Worm (Caenorhabditis elegans) whole organism, young adult: ENCODE measurements around the gene rps-24.

Experiments used
- B0019.2 ChIP-seq: fragments of 200-800 bp; sonication (Bioruptor generic); conservative IDR thresholded peaks from 2 replicates; pipeline ENCODE4 v1.3.6; 2022; ENCODE audit warnings: missing genetic modification reagents, missing genetic modification characterization, missing compliant biosample characterization
- B0035.1 ChIP-seq: sonication (generic microtip); optimal IDR thresholded peaks from 2 replicates; lab custom pipeline; 2016; ENCODE audit warnings: missing genetic modification characterization, mild to moderate bottlenecking, missing compliant biosample characterization, missing genotype, missing genetic modification reagents
- B0261.1 ChIP-seq: sonication (generic microtip); optimal IDR thresholded peaks from 2 replicates; lab custom pipeline; 2016; ENCODE audit warnings: mild to moderate bottlenecking, missing genetic modification characterization, moderate library complexity, missing compliant biosample characterization
- F23B12.7 ChIP-seq: sonication (generic microtip); optimal IDR thresholded peaks from 2 replicates; lab custom pipeline; 2017; ENCODE audit warnings: missing genetic modification characterization, mild to moderate bottlenecking, missing compliant biosample characterization, antibody characterized with exemption, moderate library complexity; ENCODE audit not compliant: insufficient read depth
- F39B2.1 ChIP-seq: fragments of 200-800 bp; sonication (Bioruptor generic); IDR thresholded peaks from 2 replicates; pipeline ENCODE4 v1.3.6; 2022; ENCODE audit warnings: missing genetic modification reagents, missing genetic modification characterization, missing compliant biosample characterization
- F49E8.2 ChIP-seq: sonication (generic microtip); optimal IDR thresholded peaks from 3 replicates; lab custom pipeline; 2017; ENCODE audit warnings: missing genetic modification characterization, mild to moderate bottlenecking, missing compliant biosample characterization, antibody characterized with exemption, moderate library complexity; ENCODE audit not compliant: insufficient read depth
- F55B11.4 ChIP-seq: sonication (generic microtip); optimal IDR thresholded peaks from 2 replicates; lab custom pipeline; 2016; ENCODE audit warnings: missing compliant biosample characterization, missing genetic modification characterization, borderline replicate concordance; ENCODE audit not compliant: insufficient read depth
- K12H6.12 ChIP-seq: fragments of 200-800 bp; sonication (Bioruptor generic); optimal IDR thresholded peaks from 2 replicates; lab custom pipeline; 2018; ENCODE audit warnings: mild to moderate bottlenecking, missing genetic modification characterization, missing compliant biosample characterization
- Y67H2A.10 ChIP-seq: fragments of 200-800 bp; sonication (Bioruptor generic); conservative IDR thresholded peaks from 2 replicates; pipeline ENCODE4 v1.3.6; 2022; ENCODE audit warnings: missing genetic modification reagents, missing genetic modification characterization, missing compliant biosample characterization
- Y95B8A.8 ChIP-seq: fragments of 200-800 bp; sonication (Bioruptor generic); IDR thresholded peaks from 2 replicates; pipeline ENCODE4 v1.3.6; 2022; ENCODE audit warnings: missing genetic modification reagents, missing genetic modification characterization, missing compliant biosample characterization
- ZK185.1 ChIP-seq: sonication (generic microtip); optimal IDR thresholded peaks from 2 replicates; lab custom pipeline; 2016; ENCODE audit warnings: mild to moderate bottlenecking, missing genetic modification characterization, missing compliant biosample characterization; ENCODE audit not compliant: poor library complexity, severe bottlenecking
- aptf-2 ChIP-seq: fragments of 200-800 bp; sonication (Bioruptor generic); conservative IDR thresholded peaks from 2 replicates; pipeline ENCODE4 v1.3.6; 2022; ENCODE audit warnings: missing genetic modification reagents, missing genetic modification characterization, missing compliant biosample characterization
- atf-7 ChIP-seq: sonication (generic microtip); optimal IDR thresholded peaks from 2 replicates; lab custom pipeline; 2017; ENCODE audit warnings: mild to moderate bottlenecking, missing genetic modification characterization, missing compliant biosample characterization
- attf-5 ChIP-seq: fragments of 200-800 bp; sonication (Bioruptor generic); optimal IDR thresholded peaks from 2 replicates; lab custom pipeline; 2018; ENCODE audit warnings: mild to moderate bottlenecking, missing genetic modification characterization, missing compliant biosample characterization
- attf-6 ChIP-seq: fragments of 200-800 bp; sonication (Bioruptor generic); IDR thresholded peaks from 2 replicates; pipeline ENCODE4 v1.3.6; 2022; ENCODE audit warnings: missing genetic modification reagents, missing genetic modification characterization, missing compliant biosample characterization
- cebp-1 ChIP-seq, 2 experiments: fragments of 200-800 bp in 1 of 2; sonication (Bioruptor generic) in 1 of 2; sonication (generic microtip) in 1 of 2; IDR thresholded peaks in 1 of 2; optimal IDR thresholded peaks in 1 of 2; 2 replicates each; pipeline versions ENCODE4 v1.3.6 to Lab custom; 2017 to 2022; ENCODE audit warnings: missing compliant biosample characterization in 2 of 2, missing genetic modification characterization in 2 of 2, mild to moderate bottlenecking in 1 of 2, missing genetic modification reagents in 1 of 2, moderate library complexity in 1 of 2
- ceh-100 ChIP-seq: fragments of 200-800 bp; sonication (Bioruptor generic); IDR thresholded peaks from 2 replicates; pipeline ENCODE4 v1.3.6; 2022; ENCODE audit warnings: missing genetic modification reagents, missing genetic modification characterization, missing compliant biosample characterization
- ceh-40 ChIP-seq: fragments of 200-800 bp; sonication (Bioruptor generic); IDR thresholded peaks from 2 replicates; pipeline ENCODE4 v1.3.6; 2022; ENCODE audit warnings: missing genetic modification characterization, missing compliant biosample characterization
- chd-7 ChIP-seq: sonication (generic microtip); optimal IDR thresholded peaks from 2 replicates; lab custom pipeline; 2016; ENCODE audit warnings: mild to moderate bottlenecking, missing genetic modification characterization, moderate library complexity, missing compliant biosample characterization
- dox-1 ChIP-seq: fragments of 200-800 bp; sonication (Bioruptor generic); IDR thresholded peaks from 2 replicates; pipeline ENCODE4 v1.3.6; 2022; ENCODE audit warnings: missing genetic modification reagents, missing genetic modification characterization, missing compliant biosample characterization
- dpl-1 ChIP-seq: fragments of 150-350 bp; optimal IDR thresholded peaks from 2 replicates; lab custom pipeline; 2014; ENCODE audit warnings: missing biosample characterization, missing genetic modification reagents, missing genetic modification characterization
- egrh-3 ChIP-seq: fragments of 200-800 bp; sonication (Bioruptor generic); IDR thresholded peaks from 2 replicates; pipeline ENCODE4 v1.3.6; 2022; ENCODE audit warnings: missing genetic modification reagents, missing genetic modification characterization, missing compliant biosample characterization
- ekl-4 ChIP-seq: fragments of 200-800 bp; sonication (Bioruptor generic); IDR thresholded peaks from 2 replicates; pipeline ENCODE4 v1.3.6; 2022; ENCODE audit warnings: missing genetic modification reagents, missing genetic modification characterization, missing compliant biosample characterization
- ets-4 ChIP-seq: fragments of 200-800 bp; sonication (Bioruptor generic); optimal IDR thresholded peaks from 2 replicates; lab custom pipeline; 2018; ENCODE audit warnings: mild to moderate bottlenecking, missing genetic modification characterization, missing compliant biosample characterization
- gei-17 ChIP-seq: fragments of 200-800 bp; sonication (Bioruptor generic); optimal IDR thresholded peaks from 2 replicates; lab custom pipeline; 2018; ENCODE audit warnings: mild to moderate bottlenecking, missing genetic modification characterization, missing compliant biosample characterization
- him-1 ChIP-seq: sonication (generic microtip); optimal IDR thresholded peaks from 2 replicates; lab custom pipeline; 2016; ENCODE audit warnings: missing genotype, missing genetic modification reagents, missing genetic modification characterization, missing compliant biosample characterization
- hlh-12 ChIP-seq: sonication (generic microtip); optimal IDR thresholded peaks from 2 replicates; lab custom pipeline; 2016; ENCODE audit warnings: missing genetic modification characterization, missing compliant biosample characterization
- hmg-1.2 ChIP-seq: fragments of 200-800 bp; sonication (Bioruptor generic); IDR thresholded peaks from 2 replicates; pipeline ENCODE4 v1.3.6; 2022; ENCODE audit warnings: missing genetic modification reagents, missing genetic modification characterization, missing compliant biosample characterization
- hrde-1 ChIP-seq: sonication (generic microtip); optimal IDR thresholded peaks from 2 replicates; lab custom pipeline; 2016; ENCODE audit warnings: missing genetic modification characterization, mild to moderate bottlenecking, missing compliant biosample characterization, moderate library complexity, missing genotype, missing genetic modification reagents, borderline replicate concordance
- let-526 ChIP-seq: fragments of 200-800 bp; sonication (Bioruptor generic); IDR thresholded peaks from 2 replicates; pipeline ENCODE4 v1.3.6; 2022; ENCODE audit warnings: missing genetic modification reagents, missing genetic modification characterization, missing compliant biosample characterization
- lin-26 ChIP-seq: fragments of 200-800 bp; sonication (Bioruptor generic); IDR thresholded peaks from 2 replicates; pipeline ENCODE4 v1.3.6; 2022; ENCODE audit warnings: missing genetic modification reagents, missing genetic modification characterization, missing compliant biosample characterization
- lin-40 ChIP-seq: sonication (generic microtip); optimal IDR thresholded peaks from 2 replicates; lab custom pipeline; 2016; ENCODE audit warnings: missing genetic modification characterization, mild to moderate bottlenecking, missing compliant biosample characterization, missing genotype, missing genetic modification reagents
- lin-54 ChIP-seq: fragments of 200-800 bp; sonication (Bioruptor generic); optimal IDR thresholded peaks from 2 replicates; lab custom pipeline; 2018; ENCODE audit warnings: mild to moderate bottlenecking, missing genetic modification characterization, missing compliant biosample characterization
- mcd-1 ChIP-seq: fragments of 200-800 bp; sonication (Bioruptor generic); IDR thresholded peaks from 2 replicates; pipeline ENCODE4 v1.3.6; 2022; ENCODE audit warnings: missing genetic modification reagents, missing genetic modification characterization, missing compliant biosample characterization
- mel-28 ChIP-seq: sonication (generic microtip); optimal IDR thresholded peaks from 2 replicates; lab custom pipeline; 2016; ENCODE audit warnings: borderline replicate concordance, mild to moderate bottlenecking, missing genetic modification characterization, missing compliant biosample characterization
- mes-4 ChIP-seq: sonication (generic microtip); optimal IDR thresholded peaks from 2 replicates; lab custom pipeline; 2016; ENCODE audit warnings: missing genotype, missing genetic modification characterization, missing compliant biosample characterization
- nfya-2 ChIP-seq: fragments of 200-800 bp; sonication (Bioruptor generic); IDR thresholded peaks from 2 replicates; pipeline ENCODE4 v1.3.6; 2022; ENCODE audit warnings: missing genetic modification reagents, missing genetic modification characterization, missing compliant biosample characterization
- nhr-120 ChIP-seq: fragments of 200-800 bp; sonication (Bioruptor generic); IDR thresholded peaks from 2 replicates; pipeline ENCODE4 v1.3.6; 2022; ENCODE audit warnings: missing genetic modification characterization, missing compliant biosample characterization
- nhr-27 ChIP-seq: fragments of 200-800 bp; sonication (Bioruptor generic); optimal IDR thresholded peaks from 2 replicates; lab custom pipeline; 2018; ENCODE audit warnings: mild to moderate bottlenecking, missing genetic modification characterization, moderate library complexity, missing compliant biosample characterization
- pha-4 ChIP-seq: fragments of 150-350 bp; sonication (generic microtip); optimal IDR thresholded peaks from 2 replicates; lab custom pipeline; 2014; ENCODE audit warnings: missing biosample characterization, missing genetic modification reagents, missing genetic modification characterization
- repo-1 ChIP-seq: sonication (generic microtip); optimal IDR thresholded peaks from 2 replicates; lab custom pipeline; 2017; ENCODE audit warnings: mild to moderate bottlenecking, missing genetic modification characterization, missing compliant biosample characterization
- sdz-38 ChIP-seq: sonication (generic microtip); optimal IDR thresholded peaks from 2 replicates; lab custom pipeline; 2016; ENCODE audit warnings: missing genotype, missing genetic modification characterization, missing compliant biosample characterization
- sea-2 ChIP-seq: fragments of 200-800 bp; sonication (Bioruptor generic); IDR thresholded peaks from 2 replicates; pipeline ENCODE4 v1.3.6; 2022; ENCODE audit warnings: missing genetic modification characterization, missing compliant biosample characterization
- snpc-1.3 ChIP-seq: sonication (generic microtip); optimal IDR thresholded peaks from 2 replicates; lab custom pipeline; 2017; ENCODE audit warnings: missing genetic modification characterization, mild to moderate bottlenecking, missing compliant biosample characterization, antibody characterized with exemption, moderate library complexity, missing genotype, missing genetic modification reagents; ENCODE audit not compliant: insufficient read depth
- sptf-2 ChIP-seq: fragments of 200-800 bp; sonication (Bioruptor generic); optimal IDR thresholded peaks from 2 replicates; lab custom pipeline; 2018; ENCODE audit warnings: mild to moderate bottlenecking, missing genetic modification characterization, missing compliant biosample characterization
- tbp1 ChIP-seq: fragments of 200-800 bp; sonication (Bioruptor generic); optimal IDR thresholded peaks from 2 replicates; lab custom pipeline; 2018; ENCODE audit warnings: mild to moderate bottlenecking, missing genetic modification characterization, missing compliant biosample characterization
- unc-130 ChIP-seq: sonication (generic microtip); optimal IDR thresholded peaks from 2 replicates; lab custom pipeline; 2016; ENCODE audit warnings: missing genetic modification reagents, missing genetic modification characterization, missing compliant biosample characterization
- zfh-2 ChIP-seq: fragments of 200-800 bp; sonication (Bioruptor generic); conservative IDR thresholded peaks from 2 replicates; pipeline ENCODE4 v1.3.6; 2022; ENCODE audit warnings: missing genetic modification reagents, missing genetic modification characterization, missing compliant biosample characterization

The rps-24 gene

DNA sequence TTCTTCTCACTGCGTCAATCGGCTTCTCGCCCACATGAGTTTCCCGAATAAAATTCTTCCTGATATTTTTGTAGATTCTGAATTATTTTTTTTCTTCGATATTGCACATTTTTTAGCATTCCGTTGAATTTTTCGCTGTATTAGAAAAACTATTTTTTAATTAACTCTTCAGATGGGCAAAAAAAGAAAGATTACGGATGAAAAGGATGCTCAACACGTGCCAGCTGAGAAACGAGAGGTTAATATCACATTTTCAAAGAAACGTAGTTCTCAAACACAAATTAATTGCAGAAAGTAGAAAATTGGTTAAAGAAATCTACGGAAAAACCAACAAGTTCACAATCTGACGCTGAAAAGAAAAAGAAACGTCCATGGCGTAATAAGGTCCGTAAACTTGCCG is 10.7 kb downstream of the rps-24 start, which contains the start of gene rrp-8 (continued):
- TF ChIP-seq gei-17 (GFP tag; lab: Kevin White, UChicago), result no peak
- TF ChIP-seq nfya-2 (GFP tag; lab: Robert Waterston, UW), result no peak
- no peak for TF ChIP-seq hlh-12 (tag; lab: Kevin White, UChicago)
- TF ChIP-seq hmg-1.2 (GFP tag; lab: Robert Waterston, UW), result no peak
- peak; percentile 66 for TF ChIP-seq hrde-1 (tag; lab: Kevin White, UChicago)
- TF ChIP-seq mel-28, result no peak
- no peak for TF ChIP-seq dox-1
- no peak for TF ChIP-seq attf-5 (GFP tag; lab: Kevin White, UChicago)
- TF ChIP-seq let-526 (GFP tag; lab: Robert Waterston, UW), result no peak
- no peak for TF ChIP-seq Y67H2A.10 (GFP tag; lab: Robert Waterston, UW)
- no peak for TF ChIP-seq B0019.2 (GFP tag; lab: Robert Waterston, UW)
- TF ChIP-seq mes-4, result no peak
- TF ChIP-seq F23B12.7 (tag; lab: Kevin White, UChicago), result no peak
- TF ChIP-seq ekl-4, result peak; percentile 61; the same call in 1 of the 2 replicates
- TF ChIP-seq ZK185.1, result no peak
- no peak for TF ChIP-seq attf-6
- peak; percentile 52 for TF ChIP-seq snpc-1.3 (tag; lab: Kevin White, UChicago)
- TF ChIP-seq aptf-2 (GFP tag; lab: Robert Waterston, UW), result no peak
- peak; percentile 30 for TF ChIP-seq B0035.1
- no peak for TF ChIP-seq lin-26
- no peak for TF ChIP-seq cebp-1 (GFP tag; IDR thresholded peaks at IDR 0.05; lab: Robert Waterston, UW)
- TF ChIP-seq cebp-1 (tag; optimal IDR thresholded peaks at IDR 0.05; lab: Kevin White, UChicago), result peak; percentile 26
- no peak; the same call in 1 of the 2 replicates for TF ChIP-seq mcd-1 (GFP tag; lab: Robert Waterston, UW)
- TF ChIP-seq him-1 (tag; lab: Kevin White, UChicago), result no peak
- TF ChIP-seq atf-7 (tag; lab: Kevin White, UChicago), result no peak
- TF ChIP-seq lin-40, result no peak
- TF ChIP-seq pha-4 (tag; lab: Kevin White, UChicago), result no peak
- no peak for TF ChIP-seq ets-4 (GFP tag; lab: Kevin White, UChicago)
- no peak for TF ChIP-seq sea-2 (GFP tag; lab: Robert Waterston, UW)
- TF ChIP-seq sptf-2 (GFP tag; lab: Kevin White, UChicago), result no peak
- no peak for TF ChIP-seq F49E8.2 (tag; lab: Kevin White, UChicago)
- no peak for TF ChIP-seq chd-7 (tag; lab: Kevin White, UChicago)
- no peak for TF ChIP-seq B0261.1 (tag; lab: Kevin White, UChicago)
- no peak for TF ChIP-seq Y95B8A.8 (GFP tag; lab: Robert Waterston, UW)
- peak; percentile 26 for TF ChIP-seq repo-1
- no peak; the same call in 1 of the 2 replicates for TF ChIP-seq ceh-100 (GFP tag; lab: Robert Waterston, UW)
- no peak for TF ChIP-seq tbp1 (GFP tag; lab: Kevin White, UChicago)
- no peak for TF ChIP-seq K12H6.12 (tag; lab: Kevin White, UChicago)
- no peak for TF ChIP-seq F39B2.1 (GFP tag; lab: Robert Waterston, UW)
- TF ChIP-seq ceh-40, result no peak
- TF ChIP-seq zfh-2 (GFP tag; lab: Robert Waterston, UW), result no peak
- TF ChIP-seq dpl-1 (GFP tag; lab: Kevin White, UChicago), result no peak
- no peak for TF ChIP-seq sdz-38 (tag; lab: Kevin White, UChicago)
- no peak for TF ChIP-seq egrh-3 (GFP tag; lab: Robert Waterston, UW)
- TF ChIP-seq unc-130 (GFP tag; lab: Kevin White, UChicago), result no peak
- TF ChIP-seq lin-54, result peak; percentile 16
- no peak for TF ChIP-seq nhr-120 (GFP tag; lab: Robert Waterston, UW)
- TF ChIP-seq F55B11.4 (tag; lab: Kevin White, UChicago), result no peak
- TF ChIP-seq nhr-27, result no peak
